Worm (Caenorhabditis elegans): Measurements from ENCODE around the gene Y59A8B.19.
"Not testable (repeated sequence)": the region's sequence is repeated elsewhere in the genome, so short reads cannot be mapped to it uniquely, and the experiment has no call there.

Y59A8B.19 gene

ce11 chrV:18022179-18022578 is 15.1 kb downstream of the Y59A8B.19 start, which contains the start of gene prp-6:
TSS of gene prp-6 (plus strand) at chrV:18022479.
- TF ChIP-seq W03F9.2 (tag; optimal IDR thresholded peaks at IDR 0.05), result no peak

ce11 chrV:18043271-18043670 is 36.2 kb downstream of the Y59A8B.19 start, which contains the start of gene ebp-1:
TSS of gene ebp-1 (plus strand) at chrV:18043571.
- TF ChIP-seq dao-5 (tag; optimal IDR thresholded peaks at IDR 0.05), result no peak
- no peak for TF ChIP-seq him-1 (tag; optimal IDR thresholded peaks at IDR 0.05)
- TF ChIP-seq W03F9.2 (tag; optimal IDR thresholded peaks at IDR 0.05), result no peak

DNA sequence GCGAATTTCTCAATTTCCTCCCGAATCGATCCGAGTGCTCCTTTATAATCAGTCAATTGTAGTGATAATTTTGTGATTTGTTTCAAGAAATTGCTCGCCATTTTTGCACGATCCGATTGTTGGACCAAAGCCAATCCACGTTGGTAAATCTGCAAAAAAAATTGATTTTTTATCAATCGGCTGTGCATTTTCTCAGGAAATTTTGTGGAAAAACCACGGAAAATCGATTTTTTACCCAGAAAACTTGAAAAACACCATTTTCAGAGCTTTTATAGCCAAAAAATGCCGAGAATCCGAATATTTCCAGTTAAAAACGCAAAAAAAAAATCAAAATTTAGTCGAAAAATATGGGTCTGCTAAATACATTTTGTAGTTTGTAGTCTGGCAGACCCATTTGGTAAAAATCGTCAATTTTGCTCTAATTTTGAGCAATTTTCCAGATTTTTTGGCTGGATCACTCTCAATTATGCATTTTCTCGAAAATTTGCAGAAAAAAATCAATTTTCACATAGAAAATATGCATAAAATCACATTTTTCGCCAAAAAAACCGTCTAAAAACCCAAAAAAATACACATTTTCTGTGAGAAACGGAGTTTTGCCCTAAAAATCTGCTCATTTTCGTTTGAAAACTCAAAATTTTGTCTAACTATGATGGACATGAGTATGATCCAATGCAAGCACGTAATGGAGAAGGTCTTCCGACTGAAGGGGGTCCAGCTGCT is 48.4 kb downstream of the Y59A8B.19 start, which contains the start of the genes Y59A8B.25 and ebp-3:
TSS of gene Y59A8B.25 (minus strand) at position 101 of the 723 bp plus-strand sequence.
TSS of gene ebp-3 (plus strand) at position 673 of the 723 bp plus-strand sequence.
- TF ChIP-seq W03F9.2, dao-5, him-1 (tag; optimal IDR thresholded peaks at IDR 0.05): not testable (repeated sequence)

Data from whole organism, L4/young adult.